Worm (Caenorhabditis elegans) whole organism, L1 larva: ENCODE data around the gene rme-1.
A peak's percentile ranks its signal among the peaks of the same experiment; 100 is the strongest.

Source experiments
- C16A3.4 ChIP-seq: fragments of 150-350 bp; optimal IDR thresholded peaks from 2 replicates; lab custom pipeline; 2014; ENCODE audit warnings: missing biosample characterization, missing genetic modification characterization
- aha-1 ChIP-seq: fragments of 150-350 bp; optimal IDR thresholded peaks from 2 replicates; lab custom pipeline; 2014; ENCODE audit warnings: missing biosample characterization, missing genetic modification characterization
- alr-1 ChIP-seq: fragments of 200-800 bp; sonication (Bioruptor generic); optimal IDR thresholded peaks from 2 replicates; lab custom pipeline; 2018; ENCODE audit warnings: borderline replicate concordance, mild to moderate bottlenecking, missing genetic modification characterization, missing compliant biosample characterization
- blmp-1 ChIP-seq: fragments of 150-350 bp; optimal IDR thresholded peaks from 2 replicates; lab custom pipeline; 2014; ENCODE audit warnings: missing biosample characterization, missing genetic modification characterization
- ceh-8 ChIP-seq: fragments of 200-800 bp; sonication (Bioruptor generic); optimal IDR thresholded peaks from 2 replicates; lab custom pipeline; 2018; ENCODE audit warnings: mild to moderate bottlenecking, missing genetic modification characterization, moderate library complexity, missing compliant biosample characterization
- ceh-88 ChIP-seq: fragments of 200-800 bp; sonication (Bioruptor generic); IDR thresholded peaks from 2 replicates; pipeline ENCODE4 v1.3.6; 2022; ENCODE audit warnings: missing genetic modification characterization, missing compliant biosample characterization
- ceh-90 ChIP-seq: sonication (generic microtip); optimal IDR thresholded peaks from 2 replicates; lab custom pipeline; 2016; ENCODE audit warnings: missing genetic modification characterization, missing compliant biosample characterization
- dpl-1 ChIP-seq, 3 experiments: fragments of 150-350 bp in 2 of 3; sonication (generic microtip) in 1 of 3; optimal IDR thresholded peaks; 2 replicates each; lab custom pipeline; 2014 to 2017; ENCODE audit warnings: missing biosample characterization in 3 of 3, missing genetic modification characterization in 3 of 3, missing genetic modification reagents in 3 of 3
- efl-1 ChIP-seq, 4 experiments: fragments of 150-350 bp; optimal IDR thresholded peaks in 3 of 4; peaks in 1 of 4; 1 replicate in 1 of 4; 2 replicates in 3 of 4; lab custom pipeline; 2014; ENCODE audit warnings: missing biosample characterization in 2 of 4, missing genetic modification characterization in 2 of 4, missing genetic modification reagents in 2 of 4
- efl-3 ChIP-seq: fragments of 200-800 bp; sonication (Bioruptor generic); optimal IDR thresholded peaks from 2 replicates; lab custom pipeline; 2018; ENCODE audit warnings: mild to moderate bottlenecking, missing genetic modification characterization, missing compliant biosample characterization
- egl-27 ChIP-seq, 2 experiments: fragments of 150-350 bp in 1 of 2; sonication (generic microtip); optimal IDR thresholded peaks; 3 replicates each; lab custom pipeline; 2017 to 2018; ENCODE audit warnings: missing biosample characterization in 2 of 2, missing genetic modification characterization in 2 of 2, missing genetic modification reagents in 2 of 2
- elt-2 ChIP-seq: sonication (generic microtip); optimal IDR thresholded peaks from 2 replicates; lab custom pipeline; 2016; ENCODE audit warnings: missing genetic modification characterization, mild to moderate bottlenecking, inconsistent platforms, missing compliant biosample characterization, missing genetic modification reagents
- fkh-10 ChIP-seq: sonication (generic microtip); optimal IDR thresholded peaks from 2 replicates; lab custom pipeline; 2017; ENCODE audit warnings: missing biosample characterization, missing genetic modification reagents, missing genetic modification characterization
- fkh-4 ChIP-seq: sonication (generic microtip); optimal IDR thresholded peaks from 2 replicates; lab custom pipeline; 2016; ENCODE audit warnings: missing compliant biosample characterization, missing genetic modification characterization, borderline replicate concordance
- fkh-8 ChIP-seq: sonication (generic microtip); optimal IDR thresholded peaks from 2 replicates; lab custom pipeline; 2016; ENCODE audit warnings: mild to moderate bottlenecking, missing genetic modification characterization, missing compliant biosample characterization
- fos-1 ChIP-seq: fragments of 150-350 bp; optimal IDR thresholded peaks from 2 replicates; lab custom pipeline; 2014; ENCODE audit warnings: missing biosample characterization, missing genetic modification characterization
- grh-1 ChIP-seq: fragments of 200-800 bp; sonication (Bioruptor generic); IDR thresholded peaks from 2 replicates; pipeline ENCODE4 v1.3.6; 2022; ENCODE audit warnings: missing genetic modification reagents, missing genetic modification characterization, missing compliant biosample characterization
- hlh-17 ChIP-seq: fragments of 200-800 bp; sonication (Bioruptor generic); optimal IDR thresholded peaks from 2 replicates; lab custom pipeline; 2018; ENCODE audit warnings: missing genetic modification characterization, mild to moderate bottlenecking, missing compliant biosample characterization, moderate library complexity, borderline replicate concordance
- hlh-4 ChIP-seq: sonication (generic microtip); optimal IDR thresholded peaks from 2 replicates; lab custom pipeline; 2016; ENCODE audit warnings: mild to moderate bottlenecking, missing genetic modification characterization, missing compliant biosample characterization
- lin-13 ChIP-seq: fragments of 150-350 bp; optimal IDR thresholded peaks from 2 replicates; lab custom pipeline; 2014; ENCODE audit warnings: missing biosample characterization, missing genetic modification reagents, missing genetic modification characterization
- lin-14 ChIP-seq: fragments of 200-800 bp; sonication (Bioruptor generic); optimal IDR thresholded peaks from 2 replicates; lab custom pipeline; 2018; ENCODE audit warnings: mild to moderate bottlenecking, missing genetic modification characterization, moderate library complexity, missing compliant biosample characterization
- lin-35 ChIP-seq, 2 experiments: fragments of 150-350 bp; optimal IDR thresholded peaks; 2 replicates each; lab custom pipeline; 2014; ENCODE audit warnings: missing biosample characterization in 2 of 2, missing genetic modification characterization in 2 of 2, missing genetic modification reagents in 2 of 2
- lsy-2 ChIP-seq, 2 experiments: fragments of 150-350 bp; optimal IDR thresholded peaks; 2 replicates each; lab custom pipeline; 2014; ENCODE audit warnings: missing biosample characterization in 2 of 2, missing genetic modification characterization in 2 of 2
- mep-1 ChIP-seq: fragments of 150-350 bp; optimal IDR thresholded peaks from 2 replicates; lab custom pipeline; 2014; ENCODE audit warnings: missing biosample characterization, missing genetic modification characterization
- nhr-237 ChIP-seq: fragments of 150-350 bp; optimal IDR thresholded peaks from 2 replicates; lab custom pipeline; 2014; ENCODE audit warnings: missing biosample characterization, missing genetic modification characterization
- nhr-28 ChIP-seq: fragments of 150-350 bp; optimal IDR thresholded peaks from 2 replicates; lab custom pipeline; 2014; ENCODE audit warnings: missing biosample characterization, missing genetic modification characterization
- nhr-47 ChIP-seq: sonication (generic microtip); optimal IDR thresholded peaks from 2 replicates; lab custom pipeline; 2016; ENCODE audit warnings: mild to moderate bottlenecking, missing genetic modification characterization, moderate library complexity, missing compliant biosample characterization
- nhr-71 ChIP-seq: sonication (generic microtip); optimal IDR thresholded peaks from 2 replicates; lab custom pipeline; 2016; ENCODE audit warnings: mild to moderate bottlenecking, missing genetic modification characterization, moderate library complexity, missing compliant biosample characterization
- nhr-77 ChIP-seq: fragments of 150-350 bp; optimal IDR thresholded peaks from 2 replicates; lab custom pipeline; 2014; ENCODE audit warnings: missing biosample characterization, missing genetic modification characterization
- nhr-85 ChIP-seq: sonication (generic microtip); peaks from one replicate; lab custom pipeline; 2016; ENCODE audit warnings: missing genetic modification characterization, inconsistent platforms, missing compliant biosample characterization
- nhr-90 ChIP-seq: sonication (generic microtip); optimal IDR thresholded peaks from 2 replicates; lab custom pipeline; 2016; ENCODE audit warnings: mild to moderate bottlenecking, missing genetic modification characterization, missing compliant biosample characterization; ENCODE audit not compliant: poor library complexity
- pag-3 ChIP-seq: sonication (generic microtip); optimal IDR thresholded peaks from 2 replicates; lab custom pipeline; 2017; ENCODE audit warnings: missing genetic modification characterization, mild to moderate bottlenecking, missing compliant biosample characterization, antibody characterized with exemption, borderline replicate concordance; ENCODE audit not compliant: insufficient read depth
- pax-3 ChIP-seq: fragments of 200-800 bp; sonication (Bioruptor generic); optimal IDR thresholded peaks from 2 replicates; lab custom pipeline; 2018; ENCODE audit warnings: mild to moderate bottlenecking, missing genetic modification characterization, moderate library complexity, missing compliant biosample characterization
- pqm-1 ChIP-seq: sonication (generic microtip); optimal IDR thresholded peaks from 3 replicates; lab custom pipeline; 2017; ENCODE audit warnings: missing biosample characterization, missing genetic modification characterization
- rnt-1 ChIP-seq: sonication (generic microtip); optimal IDR thresholded peaks from 2 replicates; lab custom pipeline; 2016; ENCODE audit warnings: mild to moderate bottlenecking, missing genetic modification characterization, moderate library complexity, missing compliant biosample characterization
- snu-23 ChIP-seq: sonication (generic microtip); optimal IDR thresholded peaks from 2 replicates; lab custom pipeline; 2016; ENCODE audit warnings: missing genetic modification characterization, missing compliant biosample characterization
- sup-37 ChIP-seq: fragments of 200-800 bp; sonication (Bioruptor generic); optimal IDR thresholded peaks from 2 replicates; lab custom pipeline; 2018; ENCODE audit warnings: mild to moderate bottlenecking, missing genetic modification characterization, missing compliant biosample characterization
- swsn-7 ChIP-seq: sonication (generic microtip); optimal IDR thresholded peaks from 2 replicates; lab custom pipeline; 2016; ENCODE audit warnings: missing genetic modification characterization, missing compliant biosample characterization
- unc-130 ChIP-seq: fragments of 150-350 bp; optimal IDR thresholded peaks from 2 replicates; lab custom pipeline; 2017; ENCODE audit warnings: missing biosample characterization, missing genetic modification characterization, inconsistent platforms
- unc-98 ChIP-seq: fragments of 200-800 bp; sonication (Bioruptor generic); IDR thresholded peaks from 2 replicates; pipeline ENCODE4 v1.3.6; 2022; ENCODE audit warnings: missing genetic modification characterization, missing compliant biosample characterization
- xbp-1 ChIP-seq: sonication (generic microtip); optimal IDR thresholded peaks from 2 replicates; lab custom pipeline; 2016; ENCODE audit warnings: missing genetic modification characterization, missing compliant biosample characterization
- zip-4 ChIP-seq: fragments of 200-800 bp; sonication (Bioruptor generic); optimal IDR thresholded peaks from 2 replicates; lab custom pipeline; 2018; ENCODE audit warnings: mild to moderate bottlenecking, missing genetic modification characterization, moderate library complexity, missing compliant biosample characterization
- ztf-4 ChIP-seq: fragments of 150-350 bp; optimal IDR thresholded peaks from 2 replicates; lab custom pipeline; 2014; ENCODE audit warnings: missing biosample characterization, missing genetic modification characterization

rme-1 gene

DNA sequence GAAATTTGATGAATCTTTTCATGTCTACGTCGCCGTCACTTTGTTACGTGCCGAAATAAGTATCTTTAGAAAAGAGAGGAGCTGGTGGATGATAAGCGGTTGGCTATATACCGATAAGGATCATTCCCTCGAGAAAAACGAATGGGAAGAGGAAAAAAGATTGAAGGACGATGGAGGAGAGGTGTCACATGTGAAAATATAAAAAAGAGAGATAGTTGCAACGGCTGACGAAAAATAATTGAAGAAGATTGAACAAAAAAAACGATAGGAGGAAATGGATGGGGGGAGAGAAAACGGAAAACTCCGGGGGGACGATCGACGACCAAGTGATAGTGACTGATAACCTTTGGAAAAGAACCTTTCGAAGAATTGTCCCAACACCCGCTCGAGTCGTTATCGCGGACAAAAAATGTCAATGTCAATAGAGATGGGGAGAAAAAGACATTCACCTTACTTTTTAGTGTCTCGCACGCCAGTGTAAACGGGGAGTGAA lies 20.8 kb downstream of the rme-1 start (continued):
- TF ChIP-seq unc-98 (GFP tag; lab: Robert Waterston, UW) (no peak), nhr-85 (tag; lab: Kevin White, UChicago) (peak; percentile 97), mep-1 (peak; percentile 38), blmp-1 (tag; lab: Kevin White, UChicago) (peak; percentile 93), sup-37 (no peak), lin-14 (GFP tag; lab: Kevin White, UChicago) (peak; percentile 94), snu-23 (GFP tag; lab: Kevin White, UChicago) (peak; percentile 89), fkh-4 (tag; lab: Kevin White, UChicago) (no peak), alr-1 (no peak), ceh-8 (no peak), efl-1 (optimal IDR thresholded peaks at IDR 0.05; lab: Kevin White, UChicago) (peak; percentile 21 to 32), efl-1 (GFP tag; optimal IDR thresholded peaks at IDR 0.05 in 1 of 2; lab: Kevin White, UChicago) (peak; percentile 3 to 94), nhr-90 (tag; lab: Kevin White, UChicago) (peak; percentile 80), fos-1 (tag; lab: Kevin White, UChicago) (peak; percentile 2), nhr-237 (peak; percentile 17), C16A3.4 (tag; lab: Kevin White, UChicago) (peak; percentile 58), efl-3 (GFP tag; lab: Kevin White, UChicago) (no peak), fkh-10 (GFP tag; lab: Kevin White, UChicago) (no peak), unc-130 (tag; lab: Kevin White, UChicago) (peak; percentile 47), hlh-17 (GFP tag; lab: Kevin White, UChicago) (no peak), nhr-77 (tag; lab: Kevin White, UChicago) (peak; percentile 57), ztf-4 (tag; lab: Kevin White, UChicago) (peak; percentile 70), hlh-4 (tag; lab: Kevin White, UChicago) (no peak), ceh-90 (no peak), ceh-88 (no peak), egl-27 (tag; optimal IDR thresholded peaks at IDR 0.05; lab: Kevin White, UChicago) (peak; percentile 10 to 42), aha-1 (tag; lab: Kevin White, UChicago) (no peak), pax-3 (tag; lab: Kevin White, UChicago) (no peak), lin-13 (GFP tag; lab: Kevin White, UChicago) (peak; percentile 29), zip-4 (peak; percentile 23), xbp-1 (tag; lab: Kevin White, UChicago) (peak; percentile 59), rnt-1 (tag; lab: Kevin White, UChicago) (peak; percentile 67)
- TF ChIP-seq, all 84 proteins: peak for 43

DNA sequence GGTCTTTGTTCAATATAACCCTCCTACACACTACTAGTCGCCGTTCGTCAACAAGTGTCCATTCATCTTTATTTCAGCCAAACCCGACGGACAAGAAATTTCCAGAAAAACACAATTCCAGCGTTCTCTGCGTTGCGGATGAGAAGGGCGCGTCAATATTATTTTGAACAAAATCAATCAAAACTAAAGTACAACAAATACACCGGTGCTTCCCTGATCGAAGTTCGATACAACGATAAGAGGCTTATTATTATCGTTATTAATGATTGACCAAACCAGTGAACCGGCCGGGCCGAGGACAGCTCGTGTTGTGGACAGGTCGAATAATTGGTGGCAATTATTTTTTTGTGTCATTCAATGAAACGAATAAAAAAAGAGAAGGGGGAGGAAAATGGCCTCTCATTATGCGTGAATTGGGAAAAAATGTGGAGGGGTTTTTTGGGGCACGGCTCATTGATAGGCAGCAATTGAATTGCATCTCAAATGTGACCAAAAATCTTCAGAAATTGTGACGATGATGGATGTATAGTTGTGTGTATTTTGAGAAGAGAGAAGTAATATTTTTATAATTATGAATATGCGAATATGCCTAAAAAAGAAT lies 22.0 kb downstream of the rme-1 start:
- 0 out of 2 replicates have a peak, but pooled peaks have one; percentile 25 for TF ChIP-seq grh-1 (GFP tag; lab: Robert Waterston, UW)
- peak; percentile 37 for TF ChIP-seq elt-2 (tag; lab: Kevin White, UChicago)
- TF ChIP-seq mep-1: peak; percentile 15
- peak; percentile 18 for TF ChIP-seq fkh-8 (tag; lab: Kevin White, UChicago)
- TF ChIP-seq pag-3 (tag; lab: Kevin White, UChicago): no peak
- TF ChIP-seq pqm-1 (tag; lab: Kevin White, UChicago): no peak
- TF ChIP-seq blmp-1 (tag; lab: Kevin White, UChicago): peak; percentile 13
- peak in 1 of 2 experiments; percentile 28 for TF ChIP-seq lin-35 (GFP tag; optimal IDR thresholded peaks at IDR 0.05; lab: Kevin White, UChicago)
- TF ChIP-seq nhr-28 (tag; lab: Kevin White, UChicago): no peak
- TF ChIP-seq nhr-47: peak; percentile 35
- peak; percentile 1 for TF ChIP-seq snu-23 (GFP tag; lab: Kevin White, UChicago)
- peak in 1 of 2 experiments; percentile 7 for TF ChIP-seq lsy-2 (tag; optimal IDR thresholded peaks at IDR 0.05; lab: Kevin White, UChicago)
- TF ChIP-seq swsn-7 (tag; lab: Kevin White, UChicago): peak; percentile 36
- TF ChIP-seq xbp-1 (tag; lab: Kevin White, UChicago): peak; percentile 24
- peak; percentile 33 for TF ChIP-seq nhr-71 (tag; lab: Kevin White, UChicago)
- peak; percentile 79 for TF ChIP-seq lin-14 (GFP tag; lab: Kevin White, UChicago)
- TF ChIP-seq efl-1 (optimal IDR thresholded peaks at IDR 0.05; lab: Kevin White, UChicago): peak in 1 of 2 experiments; percentile 2
- TF ChIP-seq efl-1 (GFP tag; optimal IDR thresholded peaks at IDR 0.05 in 1 of 2; lab: Kevin White, UChicago): peak in 1 of 2 experiments; percentile 90
- peak; percentile 70 for TF ChIP-seq nhr-85 (tag; lab: Kevin White, UChicago)
- TF ChIP-seq dpl-1 (GFP tag; optimal IDR thresholded peaks at IDR 0.05; lab: Kevin White, UChicago): no peak
